Fruit fly (Drosophila melanogaster) whole organism, adult: ENCODE results near the gene mthl2.

Experiments used
- CG12768 ChIP-seq: fragments of 200-800 bp; sonication (Bioruptor generic); optimal IDR thresholded peaks from 2 replicates; lab custom pipeline; 2017; ENCODE audit warnings: missing biosample characterization, missing genetic modification characterization, mild to moderate bottlenecking, moderate library complexity, missing genetic modification reagents
- kay ChIP-seq: fragments of 200-800 bp; sonication (Bioruptor generic); peaks from one replicate; lab custom pipeline; 2016; ENCODE audit warnings: missing biosample characterization, missing genetic modification characterization, borderline replicate concordance
- toe ChIP-seq: fragments of 200-800 bp; sonication (Bioruptor generic); optimal IDR thresholded peaks from 2 replicates; lab custom pipeline; 2016; ENCODE audit warnings: missing biosample characterization, missing genetic modification characterization

DNA sequence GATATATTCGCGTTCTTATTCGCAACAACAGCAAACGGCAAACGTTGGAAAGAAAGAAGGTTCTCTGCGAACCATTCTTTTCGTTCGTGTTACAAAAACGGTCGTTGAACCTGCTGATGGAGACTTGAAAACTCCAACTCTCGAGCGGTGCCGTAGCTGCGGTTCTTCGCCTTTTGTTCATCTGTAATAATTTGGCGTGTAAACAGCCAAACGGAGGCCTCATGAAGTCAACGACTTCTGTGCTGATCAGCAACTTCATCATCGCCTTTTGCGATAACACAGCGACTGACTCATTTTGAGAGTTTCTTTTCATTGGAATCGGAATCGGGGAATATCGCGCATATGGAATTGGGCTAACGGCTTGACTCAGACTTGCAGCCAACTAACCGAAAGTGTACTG, 12.8 kb downstream of the mthl2 start:
- TF ChIP-seq toe, result no peak
- no peak for TF ChIP-seq CG12768
- no peak for TF ChIP-seq kay (GFP tag; lab: Kevin White, UChicago)
